Fruit fly (Drosophila melanogaster): Measurements from ENCODE around the gene Rab1.

dm6 chr3R:21289071-21289613 is 20.3 kb upstream of the Rab1 start:
- TF ChIP-seq tj (GFP tag; optimal IDR thresholded peaks at IDR 0.05) (no peak), CG12768 (GFP tag; optimal IDR thresholded peaks at IDR 0.05) (no peak)
